Worm (Caenorhabditis elegans): ENCODE results near the gene ZK721.4.
A peak's percentile ranks its signal among the peaks of the same experiment; 100 is the strongest.

The ZK721.4 gene

DNA sequence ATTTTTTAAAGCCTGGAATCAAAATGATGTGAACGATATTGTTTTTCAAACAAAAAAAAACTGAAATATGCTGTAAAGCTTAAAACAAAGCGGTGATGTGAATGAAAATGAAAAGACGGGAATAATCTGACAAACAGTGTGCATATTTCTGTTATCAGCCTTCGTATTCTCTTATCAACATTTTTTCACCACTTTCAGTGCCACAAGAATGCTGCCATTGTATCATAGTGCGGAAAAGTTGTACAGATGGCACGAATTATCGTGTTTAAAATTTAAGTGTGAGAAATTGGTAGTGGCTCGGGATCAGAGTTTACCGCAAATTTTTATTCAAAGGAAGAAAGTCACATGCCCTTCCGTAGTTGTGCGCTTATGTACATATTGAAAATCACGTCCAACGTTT is 45.8 kb downstream of the ZK721.4 start, which contains the start of gene ifd-1:
Gene ifd-1, minus strand, starts transcription at position 12 of the 400 bp plus-strand sequence.
- TF ChIP-seq ZK546.5 (tag; optimal IDR thresholded peaks at IDR 0.05), result no peak
- TF ChIP-seq tbx-2 (tag; optimal IDR thresholded peaks at IDR 0.05), result no peak
- no peak for TF ChIP-seq lsy-12 (tag; optimal IDR thresholded peaks at IDR 0.05)
- TF ChIP-seq nhr-12 (tag; optimal IDR thresholded peaks at IDR 0.05), result no peak
- TF ChIP-seq aly-2 (tag; optimal IDR thresholded peaks at IDR 0.05), result no peak
- TF ChIP-seq elt-2 (tag; optimal IDR thresholded peaks at IDR 0.05), result peak; percentile 95
- TF ChIP-seq lin-39 (tag; optimal IDR thresholded peaks at IDR 0.05), result no peak
- peak; percentile 88 for TF ChIP-seq pqm-1 (tag; optimal IDR thresholded peaks at IDR 0.05)
- TF ChIP-seq mml-1 (tag; optimal IDR thresholded peaks at IDR 0.05), result no peak
- no peak for TF ChIP-seq R02D3.7 (tag; optimal IDR thresholded peaks at IDR 0.05)
- no peak for TF ChIP-seq unc-39 (tag; optimal IDR thresholded peaks at IDR 0.05)
- TF ChIP-seq nhr-67 (tag; optimal IDR thresholded peaks at IDR 0.05), result no peak
- no peak for TF ChIP-seq nhr-77 (tag; optimal IDR thresholded peaks at IDR 0.05)
- TF ChIP-seq jun-1 (tag; optimal IDR thresholded peaks at IDR 0.05), result peak; percentile 78
- no peak for TF ChIP-seq elt-3 (tag; optimal IDR thresholded peaks at IDR 0.05)
- no peak for TF ChIP-seq fkh-2 (tag; optimal IDR thresholded peaks at IDR 0.05)

DNA sequence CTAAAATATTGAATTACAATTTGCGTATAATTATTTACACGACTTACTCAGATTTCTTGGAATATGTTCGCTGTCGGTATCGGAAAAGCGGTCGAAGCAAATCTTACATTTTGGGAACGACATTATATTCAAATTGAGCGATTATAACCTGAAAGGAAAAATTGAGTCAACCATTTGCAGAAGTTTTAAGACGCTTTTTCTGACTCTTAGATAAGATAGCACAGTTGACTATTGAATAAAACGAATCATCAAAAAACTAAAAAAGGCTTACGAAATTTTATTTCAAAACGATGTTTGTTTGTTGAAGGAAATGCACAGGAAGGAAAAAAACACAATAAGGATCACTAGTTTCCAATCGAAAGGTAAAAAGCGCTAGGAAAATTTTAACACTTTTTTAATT is 49.7 kb downstream of the ZK721.4 start, which contains the start of gene rcs-1:
Gene rcs-1, minus strand, starts transcription at position 176 of the 400 bp plus-strand sequence.
- TF ChIP-seq elt-2 (tag; optimal IDR thresholded peaks at IDR 0.05) (peak; percentile 30), lsy-12 (tag; optimal IDR thresholded peaks at IDR 0.05) (no peak)

DNA sequence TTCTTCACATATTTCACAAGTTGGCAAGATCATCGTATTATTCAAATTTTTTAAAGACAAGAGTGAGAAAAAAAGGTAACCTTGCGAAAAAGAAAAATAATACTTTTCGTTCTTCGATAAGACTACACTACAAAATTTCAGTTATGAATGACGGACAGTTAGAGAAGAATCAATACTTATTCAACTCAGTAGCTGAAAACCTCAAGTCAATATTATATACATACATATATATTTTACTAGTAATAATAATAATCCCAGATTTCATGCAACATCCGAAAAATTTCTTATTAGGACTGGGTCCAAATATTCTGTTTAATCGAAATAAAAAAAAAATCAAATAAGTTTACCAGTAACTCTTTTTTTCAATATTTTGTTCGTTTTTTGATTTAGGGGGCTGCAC is 52.5 kb downstream of the ZK721.4 start, which contains the start of gene C28G1.6:
Gene C28G1.6, minus strand, starts transcription at position 101 of the 400 bp plus-strand sequence.
- peak; percentile 22 for TF ChIP-seq pha-4 (tag; optimal IDR thresholded peaks at IDR 0.05)
- TF ChIP-seq jun-1 (tag; optimal IDR thresholded peaks at IDR 0.05), result no peak
- TF ChIP-seq elt-2 (tag; optimal IDR thresholded peaks at IDR 0.05), result peak; percentile 54
